Fruit fly (Drosophila melanogaster): Measurements from ENCODE around the gene CG10252.

DNA sequence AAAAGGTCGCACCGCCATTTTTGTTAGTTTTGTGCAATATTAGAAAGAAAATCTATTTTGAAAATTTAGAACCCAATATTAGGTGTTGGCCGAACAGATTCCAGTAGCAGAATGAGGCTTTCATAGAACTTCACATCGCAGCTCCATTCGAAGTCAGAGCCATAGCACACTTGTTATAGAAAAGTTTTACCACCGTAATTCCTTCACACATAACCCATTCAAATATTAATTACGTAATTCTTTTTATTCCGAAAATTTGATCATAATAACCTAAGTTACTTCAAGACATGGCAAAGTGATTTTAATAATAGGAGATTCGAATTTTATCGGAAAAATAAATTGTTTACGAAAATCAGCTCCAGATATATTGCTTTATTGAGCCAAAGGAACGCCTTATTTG, at the start of gene CG10252:
- TF ChIP-seq fd85E (GFP tag; optimal IDR thresholded peaks at IDR 0.05) = no peak
- no peak for TF ChIP-seq CG10669 (GFP tag; optimal IDR thresholded peaks at IDR 0.05)
